Worm (Caenorhabditis elegans) whole organism, L4 larva: ENCODE results near the gene C49F8.15.

Experiments used
- ceh-32 ChIP-seq: sonication (generic microtip); optimal IDR thresholded peaks from 2 replicates; lab custom pipeline; 2016; ENCODE audit warnings: mild to moderate bottlenecking, missing genetic modification characterization, missing compliant biosample characterization; ENCODE audit not compliant: poor library complexity
- dpl-1 ChIP-seq: fragments of 150-350 bp; optimal IDR thresholded peaks from 2 replicates; lab custom pipeline; 2014; ENCODE audit warnings: missing biosample characterization, missing genetic modification reagents, missing genetic modification characterization
- lin-13 ChIP-seq: fragments of 150-350 bp; optimal IDR thresholded peaks from 2 replicates; lab custom pipeline; 2014; ENCODE audit warnings: missing biosample characterization, missing genetic modification reagents, missing genetic modification characterization
- mes-2 ChIP-seq: sonication (generic microtip); optimal IDR thresholded peaks from 2 replicates; lab custom pipeline; 2016; ENCODE audit warnings: missing genotype, mild to moderate bottlenecking, missing genetic modification characterization, missing compliant biosample characterization; ENCODE audit not compliant: poor library complexity, severe bottlenecking
- pha-4 ChIP-seq, 2 experiments: fragments of 150-350 bp in 1 of 2; fragments of 200-800 bp in 1 of 2; sonication (Bioruptor generic) in 1 of 2; IDR thresholded peaks in 1 of 2; optimal IDR thresholded peaks in 1 of 2; 2 replicates each; pipeline versions ENCODE4 v1.3.6 to Lab custom; 2014 to 2022; ENCODE audit warnings: missing genetic modification characterization in 2 of 2, missing genetic modification reagents in 2 of 2, missing biosample characterization in 1 of 2, missing compliant biosample characterization in 1 of 2
- php-3 ChIP-seq: fragments of 200-800 bp; sonication (Bioruptor generic); IDR thresholded peaks from 2 replicates; pipeline ENCODE4 v1.3.6; 2022; ENCODE audit warnings: missing genetic modification reagents, missing genetic modification characterization, missing compliant biosample characterization

DNA sequence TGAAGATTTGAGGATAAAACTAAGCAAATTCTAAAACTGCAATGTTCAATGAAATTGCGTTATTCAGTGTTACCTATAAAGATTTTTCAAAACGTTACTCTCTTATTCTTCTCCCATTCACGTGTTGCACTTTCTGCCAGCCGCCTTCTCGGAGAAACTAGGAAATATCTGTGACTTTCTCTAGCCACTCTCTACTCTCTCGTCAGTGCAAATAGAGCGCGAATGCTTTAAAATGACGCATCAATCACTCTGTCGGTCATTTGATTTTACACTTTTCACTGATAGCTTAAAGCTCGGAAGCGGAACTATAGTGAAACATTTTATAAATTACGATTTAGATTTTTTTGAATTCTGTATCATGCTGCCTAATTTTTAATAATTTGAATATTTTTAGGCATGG lies 33.5 kb downstream of the C49F8.15 start:
- peak; percentile 73 for TF ChIP-seq php-3 (GFP tag; lab: Robert Waterston, UW)
- TF ChIP-seq pha-4 (GFP tag; IDR thresholded peaks at IDR 0.05; lab: Robert Waterston, UW), result no peak
- no peak for TF ChIP-seq pha-4 (tag; optimal IDR thresholded peaks at IDR 0.05; lab: Kevin White, UChicago)
- TF ChIP-seq dpl-1, result peak; percentile 45
- no peak for TF ChIP-seq ceh-32 (tag; lab: Kevin White, UChicago)
- TF ChIP-seq lin-13, result peak; percentile 58
- peak; percentile 69 for TF ChIP-seq mes-2
